Worm (Caenorhabditis elegans) whole organism, L4/young adult: ENCODE results near the gene pot-1.

Experiments
- W03F9.2 ChIP-seq: fragments of 150-350 bp; optimal IDR thresholded peaks from 2 replicates; lab custom pipeline; 2014; ENCODE audit warnings: missing biosample characterization, missing genetic modification characterization
- dao-5 ChIP-seq: sonication (generic microtip); optimal IDR thresholded peaks from 2 replicates; lab custom pipeline; 2016; ENCODE audit warnings: missing genotype, missing genetic modification characterization, moderate library complexity, missing compliant biosample characterization

- no peak for TF ChIP-seq W03F9.2 (tag; lab: Kevin White, UChicago)
- TF ChIP-seq dao-5 (tag; lab: Kevin White, UChicago) = no peak
Measured at ce11 chrIII:7165816-7166229, 32.3 kb upstream of the pot-1 start.
